Worm (Caenorhabditis elegans): ENCODE measurements around the gene agr-1.

ce11 chrII:6745783-6746182 lies 29.2 kb downstream of the agr-1 start, which contains the start of gene ins-14:
- no peak for TF ChIP-seq ceh-45 (GFP tag; IDR thresholded peaks at IDR 0.05)
- TF ChIP-seq fkh-6 (tag; optimal IDR thresholded peaks at IDR 0.05) = no peak
- TF ChIP-seq pag-3 (tag; optimal IDR thresholded peaks at IDR 0.05; ENCODE audit: borderline replicate concordance) = no peak
- TF ChIP-seq hlh-30 (tag; optimal IDR thresholded peaks at IDR 0.05; ENCODE audit: insufficient read depth) = no peak
- no peak for TF ChIP-seq dmd-4 (tag; optimal IDR thresholded peaks at IDR 0.05; ENCODE audit: borderline replicate concordance)
- TF ChIP-seq sdc-2 (tag; optimal IDR thresholded peaks at IDR 0.05) = no peak
- TF ChIP-seq hlh-6 (tag; optimal IDR thresholded peaks at IDR 0.05) = no peak
- TF ChIP-seq unc-3 (GFP tag; conservative IDR thresholded peaks at IDR 0.05) = no peak
- no peak for TF ChIP-seq unc-3 (tag; optimal IDR thresholded peaks at IDR 0.05)
- TF ChIP-seq elt-2 (tag; optimal IDR thresholded peaks at IDR 0.05) = no peak
- no peak for TF ChIP-seq che-1 (tag; optimal IDR thresholded peaks at IDR 0.05)
- TF ChIP-seq lin-11 (tag; optimal IDR thresholded peaks at IDR 0.05) = no peak
- no peak for TF ChIP-seq dve-1 (tag; optimal IDR thresholded peaks at IDR 0.05)
- no peak for TF ChIP-seq ets-4 (tag; optimal IDR thresholded peaks at IDR 0.05)
- TF ChIP-seq C08G9.2 (tag; optimal IDR thresholded peaks at IDR 0.05) = no peak
